Fruit fly (Drosophila melanogaster): ENCODE results near the gene fh.

- TF ChIP-seq pan (optimal IDR thresholded peaks at IDR 0.05) (no peak), CG8478 (optimal IDR thresholded peaks at IDR 0.05) (no peak), usp (GFP tag; optimal IDR thresholded peaks at IDR 0.05) (no peak)
Measured at dm6 chrX:9134241-9134849, 14.5 kb downstream of the fh start.
